Worm (Caenorhabditis elegans) whole organism, young adult: ENCODE data around the gene C10C5.3.
A peak's percentile ranks its signal among the peaks of the same experiment; 100 is the strongest.

Experiments used
- B0261.1 ChIP-seq: sonication (generic microtip); optimal IDR thresholded peaks from 2 replicates; lab custom pipeline; 2016; ENCODE audit warnings: mild to moderate bottlenecking, missing genetic modification characterization, moderate library complexity, missing compliant biosample characterization
- B0336.3 ChIP-seq: fragments of 200-800 bp; sonication (Bioruptor generic); IDR thresholded peaks from 2 replicates; pipeline ENCODE4 v1.3.6; 2022; ENCODE audit warnings: missing genetic modification characterization, missing compliant biosample characterization
- D2030.7 ChIP-seq: fragments of 200-800 bp; sonication (Bioruptor generic); IDR thresholded peaks from 2 replicates; pipeline ENCODE4 v1.3.6; 2022; ENCODE audit warnings: missing genetic modification reagents, missing genetic modification characterization, missing compliant biosample characterization
- F22D6.2 ChIP-seq: sonication (generic microtip); optimal IDR thresholded peaks from 2 replicates; lab custom pipeline; 2016; ENCODE audit warnings: mild to moderate bottlenecking, missing genetic modification characterization, missing compliant biosample characterization
- F23B12.7 ChIP-seq: sonication (generic microtip); optimal IDR thresholded peaks from 2 replicates; lab custom pipeline; 2017; ENCODE audit warnings: missing genetic modification characterization, mild to moderate bottlenecking, missing compliant biosample characterization, antibody characterized with exemption, moderate library complexity; ENCODE audit not compliant: insufficient read depth
- F57A8.1 ChIP-seq: fragments of 200-800 bp; sonication (Bioruptor generic); optimal IDR thresholded peaks from 2 replicates; lab custom pipeline; 2018; ENCODE audit warnings: mild to moderate bottlenecking, missing genetic modification characterization, moderate library complexity, missing compliant biosample characterization
- F57C9.4 ChIP-seq: sonication (generic microtip); optimal IDR thresholded peaks from 2 replicates; lab custom pipeline; 2017; ENCODE audit warnings: mild to moderate bottlenecking, missing genetic modification characterization, missing compliant biosample characterization
- Y53G8AR.9 ChIP-seq: fragments of 200-800 bp; sonication (Bioruptor generic); conservative IDR thresholded peaks from 2 replicates; pipeline ENCODE4 v1.3.6; 2022; ENCODE audit warnings: missing genetic modification reagents, missing genetic modification characterization, missing compliant biosample characterization
- Y79H2A.3 ChIP-seq: fragments of 200-800 bp; sonication (Bioruptor generic); conservative IDR thresholded peaks from 2 replicates; pipeline ENCODE4 v1.3.6; 2022; ENCODE audit warnings: missing genetic modification reagents, missing genetic modification characterization, missing compliant biosample characterization
- ZK185.1 ChIP-seq: sonication (generic microtip); optimal IDR thresholded peaks from 2 replicates; lab custom pipeline; 2016; ENCODE audit warnings: mild to moderate bottlenecking, missing genetic modification characterization, missing compliant biosample characterization; ENCODE audit not compliant: poor library complexity, severe bottlenecking
- aptf-3 ChIP-seq: fragments of 200-800 bp; sonication (Bioruptor generic); IDR thresholded peaks from 2 replicates; pipeline ENCODE4 v1.3.6; 2022; ENCODE audit warnings: missing genetic modification characterization, missing compliant biosample characterization
- attf-5 ChIP-seq: fragments of 200-800 bp; sonication (Bioruptor generic); optimal IDR thresholded peaks from 2 replicates; lab custom pipeline; 2018; ENCODE audit warnings: mild to moderate bottlenecking, missing genetic modification characterization, missing compliant biosample characterization
- bed-2 ChIP-seq: fragments of 200-800 bp; sonication (Bioruptor generic); IDR thresholded peaks from 2 replicates; pipeline ENCODE4 v1.3.6; 2022; ENCODE audit warnings: missing genetic modification reagents, missing genetic modification characterization, missing compliant biosample characterization
- ceh-100 ChIP-seq: fragments of 200-800 bp; sonication (Bioruptor generic); IDR thresholded peaks from 2 replicates; pipeline ENCODE4 v1.3.6; 2022; ENCODE audit warnings: missing genetic modification reagents, missing genetic modification characterization, missing compliant biosample characterization
- ceh-27 ChIP-seq: fragments of 200-800 bp; sonication (Bioruptor generic); optimal IDR thresholded peaks from 2 replicates; lab custom pipeline; 2018; ENCODE audit warnings: mild to moderate bottlenecking, missing genetic modification characterization, moderate library complexity, missing compliant biosample characterization
- ceh-40 ChIP-seq: fragments of 200-800 bp; sonication (Bioruptor generic); IDR thresholded peaks from 2 replicates; pipeline ENCODE4 v1.3.6; 2022; ENCODE audit warnings: missing genetic modification characterization, missing compliant biosample characterization
- ceh-58 ChIP-seq: fragments of 200-800 bp; sonication (Bioruptor generic); IDR thresholded peaks from 2 replicates; pipeline ENCODE4 v1.3.6; 2022; ENCODE audit warnings: missing genetic modification characterization, missing compliant biosample characterization
- ceh-91 ChIP-seq: fragments of 200-800 bp; sonication (Bioruptor generic); IDR thresholded peaks from 2 replicates; pipeline ENCODE4 v1.3.6; 2022; ENCODE audit warnings: missing genetic modification reagents, missing genetic modification characterization, missing compliant biosample characterization
- chd-7 ChIP-seq: sonication (generic microtip); optimal IDR thresholded peaks from 2 replicates; lab custom pipeline; 2016; ENCODE audit warnings: mild to moderate bottlenecking, missing genetic modification characterization, moderate library complexity, missing compliant biosample characterization
- dox-1 ChIP-seq: fragments of 200-800 bp; sonication (Bioruptor generic); IDR thresholded peaks from 2 replicates; pipeline ENCODE4 v1.3.6; 2022; ENCODE audit warnings: missing genetic modification reagents, missing genetic modification characterization, missing compliant biosample characterization
- efl-1 ChIP-seq: fragments of 150-350 bp; optimal IDR thresholded peaks from 2 replicates; lab custom pipeline; 2014; ENCODE audit warnings: missing biosample characterization, missing genetic modification reagents, missing genetic modification characterization
- ekl-4 ChIP-seq: fragments of 200-800 bp; sonication (Bioruptor generic); IDR thresholded peaks from 2 replicates; pipeline ENCODE4 v1.3.6; 2022; ENCODE audit warnings: missing genetic modification reagents, missing genetic modification characterization, missing compliant biosample characterization
- gei-17 ChIP-seq: fragments of 200-800 bp; sonication (Bioruptor generic); optimal IDR thresholded peaks from 2 replicates; lab custom pipeline; 2018; ENCODE audit warnings: mild to moderate bottlenecking, missing genetic modification characterization, missing compliant biosample characterization
- him-1 ChIP-seq: sonication (generic microtip); optimal IDR thresholded peaks from 2 replicates; lab custom pipeline; 2016; ENCODE audit warnings: missing genotype, missing genetic modification reagents, missing genetic modification characterization, missing compliant biosample characterization
- hmg-1.2 ChIP-seq: fragments of 200-800 bp; sonication (Bioruptor generic); IDR thresholded peaks from 2 replicates; pipeline ENCODE4 v1.3.6; 2022; ENCODE audit warnings: missing genetic modification reagents, missing genetic modification characterization, missing compliant biosample characterization
- hmg-20 ChIP-seq: fragments of 200-800 bp; sonication (Bioruptor generic); IDR thresholded peaks from 2 replicates; pipeline ENCODE4 v1.3.6; 2022; ENCODE audit warnings: missing genetic modification reagents, missing genetic modification characterization, missing compliant biosample characterization
- lag-1 ChIP-seq: fragments of 200-800 bp; sonication (Bioruptor generic); IDR thresholded peaks from 2 replicates; pipeline ENCODE4 v1.3.6; 2022; ENCODE audit warnings: missing genetic modification reagents, missing genetic modification characterization, missing compliant biosample characterization
- let-607 ChIP-seq, 2 experiments: fragments of 200-800 bp in 1 of 2; sonication (Bioruptor generic) in 1 of 2; sonication (generic microtip) in 1 of 2; optimal IDR thresholded peaks; 2 replicates each; lab custom pipeline; 2016 to 2018; ENCODE audit warnings: mild to moderate bottlenecking in 2 of 2, missing compliant biosample characterization in 2 of 2, missing genetic modification characterization in 2 of 2, moderate library complexity in 2 of 2, missing genotype in 1 of 2
- lin-35 ChIP-seq, 3 experiments: fragments of 150-350 bp in 2 of 3; sonication (generic microtip) in 1 of 3; optimal IDR thresholded peaks; 2 replicates each; lab custom pipeline; 2014 to 2018; ENCODE audit warnings: missing biosample characterization in 3 of 3, missing genetic modification characterization in 3 of 3, missing genetic modification reagents in 3 of 3
- lin-40 ChIP-seq: sonication (generic microtip); optimal IDR thresholded peaks from 2 replicates; lab custom pipeline; 2016; ENCODE audit warnings: missing genetic modification characterization, mild to moderate bottlenecking, missing compliant biosample characterization, missing genotype, missing genetic modification reagents
- lir-1 ChIP-seq: fragments of 200-800 bp; sonication (Bioruptor generic); conservative IDR thresholded peaks from 2 replicates; pipeline ENCODE4 v1.3.6; 2022; ENCODE audit warnings: missing genetic modification reagents, missing genetic modification characterization, missing compliant biosample characterization
- lsy-27 ChIP-seq: sonication (generic microtip); optimal IDR thresholded peaks from 2 replicates; lab custom pipeline; 2017; ENCODE audit warnings: missing genetic modification characterization, mild to moderate bottlenecking, missing compliant biosample characterization, antibody characterized with exemption, missing genotype, borderline replicate concordance; ENCODE audit not compliant: insufficient read depth
- madf-3 ChIP-seq: fragments of 200-800 bp; sonication (Bioruptor generic); IDR thresholded peaks from 2 replicates; pipeline ENCODE4 v1.3.6; 2022; ENCODE audit warnings: missing genetic modification reagents, missing genetic modification characterization, missing compliant biosample characterization
- madf-8 ChIP-seq: fragments of 200-800 bp; sonication (Bioruptor generic); conservative IDR thresholded peaks from 2 replicates; pipeline ENCODE4 v1.3.6; 2022; ENCODE audit warnings: missing genetic modification reagents, missing genetic modification characterization, missing compliant biosample characterization
- nfyb-1 ChIP-seq: fragments of 200-800 bp; sonication (Bioruptor generic); IDR thresholded peaks from 2 replicates; pipeline ENCODE4 v1.3.6; 2022; ENCODE audit warnings: missing genetic modification reagents, missing genetic modification characterization, missing compliant biosample characterization
- nhr-179 ChIP-seq: sonication (generic microtip); optimal IDR thresholded peaks from 2 replicates; lab custom pipeline; 2016; ENCODE audit warnings: mild to moderate bottlenecking, missing genetic modification characterization, missing compliant biosample characterization
- nhr-27 ChIP-seq: fragments of 200-800 bp; sonication (Bioruptor generic); optimal IDR thresholded peaks from 2 replicates; lab custom pipeline; 2018; ENCODE audit warnings: mild to moderate bottlenecking, missing genetic modification characterization, moderate library complexity, missing compliant biosample characterization
- nhr-80 ChIP-seq: sonication (generic microtip); optimal IDR thresholded peaks from 2 replicates; lab custom pipeline; 2016; ENCODE audit warnings: missing genetic modification characterization, missing compliant biosample characterization
- pha-4 ChIP-seq: fragments of 150-350 bp; sonication (generic microtip); optimal IDR thresholded peaks from 2 replicates; lab custom pipeline; 2014; ENCODE audit warnings: missing biosample characterization, missing genetic modification reagents, missing genetic modification characterization
- rpc-1 ChIP-seq, 2 experiments: fragments of 150-350 bp in 1 of 2; sonication (generic microtip) in 1 of 2; optimal IDR thresholded peaks; 2 replicates each; lab custom pipeline; 2014 to 2018; ENCODE audit warnings: missing biosample characterization in 1 of 2, missing genetic modification characterization in 1 of 2, missing genetic modification reagents in 1 of 2, missing genotype in 1 of 2
- snpc-1.3 ChIP-seq: sonication (generic microtip); optimal IDR thresholded peaks from 2 replicates; lab custom pipeline; 2017; ENCODE audit warnings: missing genetic modification characterization, mild to moderate bottlenecking, missing compliant biosample characterization, antibody characterized with exemption, moderate library complexity, missing genotype, missing genetic modification reagents; ENCODE audit not compliant: insufficient read depth
- somi-1 ChIP-seq: fragments of 200-800 bp; sonication (Bioruptor generic); optimal IDR thresholded peaks from 2 replicates; lab custom pipeline; 2018; ENCODE audit warnings: mild to moderate bottlenecking, missing genetic modification characterization, missing compliant biosample characterization
- tbx-9 ChIP-seq: sonication (generic microtip); optimal IDR thresholded peaks from 2 replicates; lab custom pipeline; 2016; ENCODE audit warnings: borderline replicate concordance, missing genetic modification characterization, inconsistent platforms, missing compliant biosample characterization
- tlf-1 ChIP-seq: fragments of 200-800 bp; sonication (Bioruptor generic); optimal IDR thresholded peaks from 2 replicates; lab custom pipeline; 2018; ENCODE audit warnings: mild to moderate bottlenecking, missing genetic modification characterization, missing compliant biosample characterization
- xnd-1 ChIP-seq: sonication (generic microtip); optimal IDR thresholded peaks from 2 replicates; lab custom pipeline; 2016; ENCODE audit warnings: missing genotype, missing genetic modification reagents, missing genetic modification characterization, missing compliant biosample characterization
- zfh-2 ChIP-seq: fragments of 200-800 bp; sonication (Bioruptor generic); conservative IDR thresholded peaks from 2 replicates; pipeline ENCODE4 v1.3.6; 2022; ENCODE audit warnings: missing genetic modification reagents, missing genetic modification characterization, missing compliant biosample characterization

Gene C10C5.3

DNA sequence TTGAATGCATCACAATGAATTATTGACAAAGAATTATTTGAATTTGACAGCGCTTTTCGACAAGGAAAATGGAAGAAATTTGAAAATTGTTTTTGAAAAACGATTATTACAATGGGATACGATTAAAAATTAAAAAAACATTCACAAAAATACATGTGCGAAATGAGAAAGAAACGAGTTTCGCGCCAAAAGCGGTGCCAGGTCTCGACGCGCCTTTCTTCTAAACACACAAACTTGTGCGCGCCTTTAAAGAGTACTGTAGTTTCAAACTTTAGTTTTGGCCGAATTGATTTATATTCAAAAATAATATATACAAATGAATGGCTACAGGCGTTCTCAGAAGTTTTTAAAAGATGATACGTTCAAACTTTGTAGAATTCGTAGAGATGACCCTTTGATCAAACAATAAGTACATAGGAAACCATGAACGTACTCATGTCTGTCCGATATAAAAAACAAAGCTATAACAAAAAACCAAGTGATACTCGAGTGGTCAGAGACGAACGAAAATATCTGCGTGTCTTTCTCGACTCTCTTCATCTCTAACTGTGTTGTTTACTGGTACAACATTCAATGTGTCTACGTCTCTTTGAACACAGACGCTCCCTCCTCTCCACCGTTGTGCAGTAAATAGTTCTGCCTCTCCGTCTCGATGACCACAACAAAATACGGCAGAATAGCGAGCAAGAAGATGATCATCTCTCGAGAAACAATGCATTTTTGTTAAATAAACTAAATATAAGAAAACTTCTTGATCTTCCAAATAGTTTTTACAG is 6.6 kb upstream of the C10C5.3 start (continued):
- no peak for TF ChIP-seq Y79H2A.3 (GFP tag; lab: Robert Waterston, UW)
- no peak for TF ChIP-seq chd-7
- no peak for TF ChIP-seq ceh-40
- TF ChIP-seq bed-2 = no peak
- TF ChIP-seq somi-1 (GFP tag; lab: Kevin White, UChicago) = no peak
- TF ChIP-seq attf-5 (GFP tag; lab: Kevin White, UChicago) = peak; percentile 10
- TF ChIP-seq rpc-1 (optimal IDR thresholded peaks at IDR 0.05; lab: Kevin White, UChicago) = no peak
- TF ChIP-seq rpc-1 (tag; optimal IDR thresholded peaks at IDR 0.05; lab: Kevin White, UChicago) = no peak
- no peak for TF ChIP-seq let-607 (tag; optimal IDR thresholded peaks at IDR 0.05; lab: Kevin White, UChicago)
- TF ChIP-seq lin-40 (tag; lab: Kevin White, UChicago) = peak; percentile 8
- TF ChIP-seq F23B12.7 (tag; lab: Kevin White, UChicago) = no peak
- no peak for TF ChIP-seq zfh-2
- TF ChIP-seq F22D6.2 = no peak
- peak; percentile 10 for TF ChIP-seq ZK185.1 (tag; lab: Kevin White, UChicago)
- TF ChIP-seq tbx-9 (tag; lab: Kevin White, UChicago) = no peak
- TF ChIP-seq nfyb-1 (GFP tag; lab: Robert Waterston, UW) = no peak
- peak; percentile 67 for TF ChIP-seq snpc-1.3 (tag; lab: Kevin White, UChicago)
- TF ChIP-seq nhr-27 = no peak
- TF ChIP-seq gei-17 (GFP tag; lab: Kevin White, UChicago) = no peak
- TF ChIP-seq D2030.7 (GFP tag; lab: Robert Waterston, UW) = no peak; the same call in none of the 2 replicates
- peak; percentile 50 for TF ChIP-seq tlf-1 (GFP tag; lab: Kevin White, UChicago)
- peak; percentile 35; the same call in 1 of the 2 replicates for TF ChIP-seq hmg-1.2
- no peak for TF ChIP-seq F57C9.4 (tag; lab: Kevin White, UChicago)
- no peak for TF ChIP-seq lir-1
- TF ChIP-seq F57A8.1 (GFP tag; lab: Kevin White, UChicago) = no peak
- peak; percentile 82 for TF ChIP-seq madf-8 (GFP tag; lab: Robert Waterston, UW)
- no peak for TF ChIP-seq lag-1 (GFP tag; lab: Robert Waterston, UW)
- peak; percentile 15 for TF ChIP-seq nhr-80 (tag; lab: Kevin White, UChicago)
- TF ChIP-seq aptf-3 (GFP tag; lab: Robert Waterston, UW) = no peak
- TF ChIP-seq xnd-1 (tag; lab: Kevin White, UChicago) = peak; percentile 89
- no peak for TF ChIP-seq B0261.1 (tag; lab: Kevin White, UChicago)
- no peak for TF ChIP-seq him-1 (tag; lab: Kevin White, UChicago)
- peak; percentile 31; the same call in 1 of the 2 replicates for TF ChIP-seq ekl-4 (GFP tag; lab: Robert Waterston, UW)
- no peak for TF ChIP-seq Y53G8AR.9 (GFP tag; lab: Robert Waterston, UW)
- 0 out of 2 replicates have a peak, but pooled peaks have one; percentile 13 for TF ChIP-seq dox-1 (GFP tag; lab: Robert Waterston, UW)
- TF ChIP-seq nhr-179 (tag; lab: Kevin White, UChicago) = no peak
- TF ChIP-seq hmg-20 = no peak
- TF ChIP-seq B0336.3 (GFP tag; lab: Robert Waterston, UW) = no peak
- peak; percentile 24 for TF ChIP-seq ceh-27 (GFP tag; lab: Kevin White, UChicago)
- no peak for TF ChIP-seq lsy-27 (tag; lab: Kevin White, UChicago)
- TF ChIP-seq efl-1 (GFP tag; lab: Kevin White, UChicago) = peak; percentile 92
- no peak for TF ChIP-seq ceh-58 (GFP tag; lab: Robert Waterston, UW)
- TF ChIP-seq madf-3 (GFP tag; lab: Robert Waterston, UW) = no peak
- TF ChIP-seq ceh-100 (GFP tag; lab: Robert Waterston, UW) = no peak
- TF ChIP-seq lin-35 (GFP tag; optimal IDR thresholded peaks at IDR 0.05; lab: Kevin White, UChicago) = no peak
- TF ChIP-seq ceh-91 = peak; percentile 76
- no peak for TF ChIP-seq pha-4 (tag; lab: Kevin White, UChicago)
